Worm (Caenorhabditis elegans) whole organism, late embryonic: ENCODE results near the gene gei-6.

Experiments
- C38D4.7 ChIP-seq: fragments of 200-800 bp; sonication (Bioruptor generic); optimal IDR thresholded peaks from 2 replicates; lab custom pipeline; 2018; ENCODE audit warnings: mild to moderate bottlenecking, missing genetic modification characterization, moderate library complexity, missing compliant biosample characterization
- F13H6.1 ChIP-seq: sonication (generic microtip); optimal IDR thresholded peaks from 2 replicates; lab custom pipeline; 2016; ENCODE audit warnings: missing genetic modification characterization, missing compliant biosample characterization
- ceh-2 ChIP-seq: sonication (generic microtip); optimal IDR thresholded peaks from 2 replicates; lab custom pipeline; 2016; ENCODE audit warnings: missing genotype, missing genetic modification characterization, missing compliant biosample characterization
- fkh-10 ChIP-seq: fragments of 150-350 bp; optimal IDR thresholded peaks from 2 replicates; lab custom pipeline; 2014; ENCODE audit warnings: missing biosample characterization, missing genetic modification reagents, missing genetic modification characterization
- fkh-6 ChIP-seq: sonication (generic microtip); optimal IDR thresholded peaks from 2 replicates; lab custom pipeline; 2016; ENCODE audit warnings: missing genetic modification characterization, missing compliant biosample characterization
- hlh-13 ChIP-seq: fragments of 200-800 bp; sonication (Bioruptor generic); optimal IDR thresholded peaks from 2 replicates; lab custom pipeline; 2018; ENCODE audit warnings: mild to moderate bottlenecking, missing genetic modification characterization, missing compliant biosample characterization
- hlh-8 ChIP-seq: sonication (generic microtip); optimal IDR thresholded peaks from 2 replicates; lab custom pipeline; 2016; ENCODE audit warnings: missing genotype, missing genetic modification characterization, missing compliant biosample characterization
- madf-2 ChIP-seq: sonication (generic microtip); optimal IDR thresholded peaks from 2 replicates; lab custom pipeline; 2017; ENCODE audit warnings: missing genetic modification characterization, missing compliant biosample characterization
- nfya-1 ChIP-seq: sonication (generic microtip); optimal IDR thresholded peaks from 2 replicates; lab custom pipeline; 2017; ENCODE audit warnings: missing genetic modification characterization, mild to moderate bottlenecking, missing compliant biosample characterization, antibody characterized with exemption, moderate library complexity
- pqm-1 ChIP-seq: sonication (generic microtip); optimal IDR thresholded peaks from 2 replicates; lab custom pipeline; 2016; ENCODE audit warnings: missing genetic modification characterization, missing compliant biosample characterization
- ztf-16 ChIP-seq: sonication (generic microtip); optimal IDR thresholded peaks from 2 replicates; lab custom pipeline; 2017; ENCODE audit warnings: missing genetic modification characterization, missing compliant biosample characterization

DNA sequence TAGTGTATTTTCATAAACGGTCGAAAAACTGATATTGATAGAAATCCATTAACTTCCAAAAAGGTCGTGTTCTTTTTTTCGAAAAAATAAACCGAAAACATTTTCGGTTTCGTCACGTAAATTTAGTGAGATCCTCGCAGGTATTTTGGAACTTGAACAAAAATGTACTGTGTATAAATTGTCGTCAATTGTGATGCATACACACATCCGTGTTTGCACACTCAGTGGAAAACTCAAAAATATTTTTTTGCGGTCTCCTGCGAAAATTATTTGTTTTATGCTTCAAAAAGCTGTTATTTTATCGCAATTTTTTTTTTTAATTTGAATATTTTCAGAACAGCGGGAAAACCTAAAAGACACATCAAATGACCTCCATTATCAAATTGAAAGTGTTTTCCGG lies 51.8 kb downstream of the gei-6 start, which contains the start of gene cpsf-2:
- TF ChIP-seq fkh-6 (tag; lab: Kevin White, UChicago) (no peak), hlh-13 (GFP tag; lab: Kevin White, UChicago) (no peak), hlh-8 (tag; lab: Kevin White, UChicago) (no peak), madf-2 (tag; lab: Kevin White, UChicago) (no peak), F13H6.1 (tag; lab: Kevin White, UChicago) (no peak), C38D4.7 (GFP tag; lab: Kevin White, UChicago) (no peak), fkh-10 (GFP tag; lab: Kevin White, UChicago) (no peak), nfya-1 (tag; lab: Kevin White, UChicago) (no peak), pqm-1 (tag; lab: Kevin White, UChicago) (no peak), ceh-2 (tag; lab: Kevin White, UChicago) (no peak), ztf-16 (tag; lab: Kevin White, UChicago) (no peak)
